Fruit fly (Drosophila melanogaster) Kc167 (cell line): Measurements from ENCODE around the gene Mvb12.

Source experiments
- Myc ChIP-seq: fragments of >200 bp; optimal IDR thresholded peaks from 2 replicates; lab custom pipeline; 2017; ENCODE audit warnings: missing external identifiers
- Sin3A ChIP-seq: fragments of >200 bp; optimal IDR thresholded peaks from 2 replicates; lab custom pipeline; 2018; ENCODE audit warnings: missing external identifiers
- h ChIP-seq: fragments of >200 bp; optimal IDR thresholded peaks from 3 replicates; lab custom pipeline; 2018; ENCODE audit warnings: missing external identifiers
- insv ChIP-seq: fragments of >200 bp; optimal IDR thresholded peaks from 3 replicates; lab custom pipeline; 2018; ENCODE audit warnings: missing external identifiers
- psq ChIP-seq: fragments of >200 bp; optimal IDR thresholded peaks from 2 replicates; lab custom pipeline; 2017; ENCODE audit warnings: missing external identifiers
- ttk ChIP-seq: sonication (Bioruptor generic); optimal IDR thresholded peaks from 2 replicates; lab custom pipeline; 2017; ENCODE audit warnings: missing external identifiers

The Mvb12 gene

dm6 chrX:18116811-18117383, 15.8 kb upstream of the Mvb12 start, which contains the start of gene wupA:
Gene wupA, minus strand, starts transcription at chrX:18116922.
- TF ChIP-seq insv (lab: Kevin White, UChicago): no peak
- TF ChIP-seq Myc (lab: Kevin White, UChicago): no peak
- no peak for TF ChIP-seq Sin3A (lab: Kevin White, UChicago)
- TF ChIP-seq psq: no peak
- TF ChIP-seq ttk (lab: Kevin White, UChicago): no peak
- TF ChIP-seq h: no peak

- TF ChIP-seq h (no peak), Sin3A (lab: Kevin White, UChicago) (no peak), insv (lab: Kevin White, UChicago) (no peak), psq (no peak), ttk (lab: Kevin White, UChicago) (no peak), Myc (lab: Kevin White, UChicago) (no peak)
These were observed 13.7 kb upstream of the Mvb12 start for dm6 chrX:18114770-18115169.

DNA sequence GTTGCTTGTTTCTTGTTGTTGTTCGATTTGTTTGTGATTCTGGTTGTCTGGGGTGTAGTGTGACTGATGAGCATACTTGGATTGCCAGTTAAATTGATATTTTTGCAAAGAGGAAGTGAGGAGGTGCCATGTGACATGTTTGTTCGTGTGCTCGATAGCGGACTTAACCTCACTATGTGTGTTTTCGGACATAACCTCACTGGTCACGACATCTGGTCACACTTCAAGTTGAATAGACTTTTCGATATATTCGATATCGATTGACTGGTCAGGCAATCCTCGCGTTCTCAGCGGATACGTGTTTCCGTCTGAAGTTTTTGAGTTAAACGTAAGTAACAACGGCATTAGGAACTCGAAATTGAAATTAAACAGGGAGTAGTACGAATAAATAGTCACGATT, 7.6 kb upstream of the Mvb12 start:
- TF ChIP-seq Myc (lab: Kevin White, UChicago) (no peak), Sin3A (lab: Kevin White, UChicago) (no peak), psq (no peak), ttk (lab: Kevin White, UChicago) (no peak), h (no peak), insv (lab: Kevin White, UChicago) (no peak)

DNA sequence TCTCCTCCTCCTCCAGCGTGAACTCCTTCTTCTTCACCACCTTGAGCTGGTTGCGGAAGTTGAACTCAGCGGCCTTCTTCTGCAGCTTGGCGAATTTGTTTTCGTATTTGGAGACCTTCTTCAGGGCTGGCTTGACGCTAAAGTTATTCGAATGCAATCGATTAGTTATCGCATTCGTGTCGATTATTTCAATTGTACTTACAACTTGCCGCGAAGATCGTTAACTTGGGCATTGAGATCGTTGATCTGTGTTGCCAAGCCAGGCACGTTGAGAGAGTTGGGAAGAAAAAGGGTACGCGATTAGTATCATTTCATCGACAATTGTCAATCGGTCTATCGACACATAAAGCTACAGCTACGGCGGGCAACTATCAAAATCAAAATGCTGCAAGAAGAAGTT, 5.6 kb upstream of the Mvb12 start:
- TF ChIP-seq Myc (lab: Kevin White, UChicago) (no peak), psq (no peak), Sin3A (lab: Kevin White, UChicago) (no peak), h (no peak)

DNA sequence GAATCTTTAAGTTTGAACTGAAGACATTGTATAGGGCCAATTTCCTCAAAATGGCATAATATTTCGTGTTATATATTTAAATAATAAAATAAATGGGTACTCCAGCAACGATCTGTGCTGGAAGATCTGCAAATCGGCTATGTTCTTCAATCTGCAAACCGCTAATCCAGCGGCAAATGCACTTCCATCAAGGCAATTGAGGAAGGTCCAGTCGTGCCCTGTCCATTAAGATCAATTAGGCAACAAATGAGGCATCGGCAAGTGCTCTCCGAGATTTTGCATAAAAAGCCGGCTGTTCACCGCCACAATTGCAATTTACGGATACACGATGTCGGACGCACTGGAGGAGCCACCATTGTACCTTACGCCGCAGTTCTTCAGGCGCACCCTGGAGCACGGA, 2.2 kb upstream of the Mvb12 start, which contains the start of gene CG7135:
Gene CG7135 (plus strand): TSS at position 301 of the 400 bp plus-strand sequence.
- TF ChIP-seq Myc (lab: Kevin White, UChicago) (no peak), Sin3A (lab: Kevin White, UChicago) (no peak), ttk (lab: Kevin White, UChicago) (no peak), psq (no peak), insv (lab: Kevin White, UChicago) (no peak), h (no peak)

dm6 chrX:18101778-18102177, 664 bp upstream of the Mvb12 start, which contains the start of gene Taf8:
Gene Taf8, plus strand, starts transcription at chrX:18101970.
- TF ChIP-seq insv (lab: Kevin White, UChicago) (no peak), h (no peak), Sin3A (lab: Kevin White, UChicago) (no peak), psq (no peak), Myc (lab: Kevin White, UChicago) (no peak), ttk (lab: Kevin White, UChicago) (no peak)

- no peak for TF ChIP-seq Sin3A (lab: Kevin White, UChicago)
- no peak for TF ChIP-seq insv (lab: Kevin White, UChicago)
- TF ChIP-seq psq: no peak
- TF ChIP-seq h: no peak
- no peak for TF ChIP-seq Myc (lab: Kevin White, UChicago)
- no peak for TF ChIP-seq ttk (lab: Kevin White, UChicago)
These were observed 906 bp downstream of the Mvb12 start for dm6 chrX:18100146-18100669.

DNA sequence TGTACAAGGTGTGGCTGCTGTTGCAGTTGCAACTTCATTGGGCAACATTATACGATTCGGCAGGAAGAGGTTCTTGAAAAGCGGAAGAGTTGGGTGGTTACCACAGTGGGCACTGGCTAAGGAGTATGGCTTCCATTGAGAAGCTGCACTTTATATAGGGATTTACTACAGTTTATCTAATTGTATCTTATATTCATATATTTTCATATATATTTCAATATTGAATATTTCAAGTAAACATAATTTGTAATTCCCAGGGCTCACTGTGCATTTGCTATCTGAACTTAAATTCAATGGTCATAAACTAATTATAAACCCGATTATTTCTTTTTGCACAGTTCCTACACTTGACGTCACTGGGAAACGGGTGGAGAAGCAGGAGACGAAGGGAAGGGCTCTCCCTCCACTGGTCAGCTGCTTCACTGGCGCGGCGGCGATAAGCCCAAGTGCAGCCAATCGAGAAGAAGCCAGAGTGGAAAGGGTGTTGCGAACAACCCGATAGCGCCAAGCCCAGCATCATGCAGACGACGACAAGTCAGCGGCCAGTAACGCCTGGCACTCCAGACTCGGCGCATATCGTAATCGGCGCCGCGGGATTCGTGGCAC, 6.3 kb downstream of the Mvb12 start:
- TF ChIP-seq Sin3A (lab: Kevin White, UChicago) (no peak), ttk (lab: Kevin White, UChicago) (no peak), psq (no peak), insv (lab: Kevin White, UChicago) (no peak), h (no peak), Myc (lab: Kevin White, UChicago) (no peak)

DNA sequence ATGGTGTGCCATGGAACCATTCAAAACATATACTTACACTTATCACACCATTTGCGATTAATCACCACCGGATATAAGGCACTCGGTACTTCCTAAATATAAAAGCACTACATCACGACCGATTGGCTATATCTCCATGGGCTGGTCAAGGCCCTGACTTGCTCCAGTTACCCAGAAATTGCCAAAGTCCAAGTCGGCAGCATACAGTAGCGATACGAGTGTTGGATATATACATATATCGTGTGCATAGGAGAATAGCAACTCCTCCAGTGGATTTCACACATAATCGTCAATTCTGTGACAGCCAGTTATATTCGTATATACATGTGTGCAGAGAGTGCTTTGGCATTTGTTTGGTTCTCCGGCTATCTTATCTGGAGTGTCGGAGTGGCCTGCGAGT, 7.0 kb downstream of the Mvb12 start:
- TF ChIP-seq ttk (lab: Kevin White, UChicago): no peak
- TF ChIP-seq Sin3A (lab: Kevin White, UChicago): no peak
- no peak for TF ChIP-seq Myc (lab: Kevin White, UChicago)
- TF ChIP-seq insv (lab: Kevin White, UChicago): no peak
- no peak for TF ChIP-seq h
- TF ChIP-seq psq: no peak

DNA sequence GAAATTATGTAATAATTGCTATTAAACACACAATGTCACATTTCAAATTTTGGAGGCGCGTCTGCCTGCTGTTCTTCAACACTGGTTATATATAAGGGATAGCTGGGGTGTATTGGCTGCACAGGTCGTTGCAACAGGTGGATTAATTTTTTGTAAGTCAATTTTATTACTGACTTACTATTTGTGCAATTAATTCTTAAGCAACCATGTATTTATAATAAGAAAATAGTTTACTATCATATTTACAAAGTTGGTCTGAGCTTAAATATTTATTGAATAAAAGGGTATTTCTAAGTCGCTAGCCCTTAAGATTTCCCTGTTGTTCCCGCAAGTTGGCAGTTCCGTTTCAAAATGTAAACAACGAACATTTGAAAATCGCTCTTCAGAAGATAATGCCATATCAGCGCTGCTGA, 8.3 kb downstream of the Mvb12 start, which contains the start of gene RhoGAP16F:
Gene RhoGAP16F (plus strand): TSS at position 336 of the 413 bp plus-strand sequence.
- TF ChIP-seq Myc (lab: Kevin White, UChicago): no peak
- no peak for TF ChIP-seq h
- TF ChIP-seq ttk (lab: Kevin White, UChicago): no peak
- TF ChIP-seq insv (lab: Kevin White, UChicago): no peak
- no peak for TF ChIP-seq psq
- TF ChIP-seq Sin3A (lab: Kevin White, UChicago): no peak

DNA sequence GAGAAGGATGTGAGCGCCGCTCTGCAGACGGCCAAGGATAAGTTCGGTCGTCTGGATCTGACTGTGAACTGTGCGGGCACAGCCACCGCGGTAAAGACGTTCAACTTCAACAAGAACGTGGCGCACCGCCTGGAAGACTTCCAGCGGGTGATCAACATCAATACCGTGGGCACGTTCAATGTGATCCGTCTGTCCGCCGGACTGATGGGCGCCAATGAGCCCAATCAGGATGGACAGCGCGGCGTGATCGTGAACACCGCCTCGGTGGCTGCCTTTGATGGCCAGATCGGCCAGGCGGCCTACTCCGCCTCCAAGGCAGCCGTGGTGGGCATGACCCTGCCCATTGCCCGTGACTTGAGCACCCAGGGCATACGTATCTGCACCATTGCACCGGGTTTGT, 9.0 kb downstream of the Mvb12 start:
- TF ChIP-seq ttk (lab: Kevin White, UChicago) (peak; percentile 94), Myc (lab: Kevin White, UChicago) (no peak)

DNA sequence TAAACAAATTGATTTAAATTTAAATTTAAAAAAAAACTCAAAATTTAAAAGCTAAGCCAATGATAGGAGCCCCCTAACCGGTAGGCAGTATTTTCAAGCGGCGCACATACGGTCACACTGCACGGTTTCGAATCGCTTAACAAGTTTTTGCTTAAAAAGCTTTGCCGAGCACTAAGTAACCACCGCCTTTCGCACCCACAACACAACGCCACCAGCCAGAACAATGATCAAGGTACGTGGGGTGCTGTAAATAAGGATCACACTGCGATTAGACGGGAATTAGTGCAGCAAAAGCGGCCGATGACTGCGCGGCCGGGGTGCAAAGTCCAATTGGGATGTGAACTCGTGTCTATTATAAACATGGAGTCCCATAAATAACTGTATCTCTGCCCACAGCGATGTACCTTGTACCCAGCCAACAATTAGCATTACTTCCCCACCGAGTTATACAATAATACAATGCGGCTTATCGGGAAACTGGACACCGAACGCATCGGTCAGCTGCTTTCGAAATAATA, 9.9 kb downstream of the Mvb12 start, which contains the start of gene scu:
Gene scu (plus strand): TSS at position 101 of the 518 bp plus-strand sequence.
- TF ChIP-seq Sin3A (lab: Kevin White, UChicago) (no peak), h (no peak), insv (lab: Kevin White, UChicago) (no peak), Myc (lab: Kevin White, UChicago) (no peak), psq (no peak), ttk (lab: Kevin White, UChicago) (no peak)
